Fruit fly (Drosophila melanogaster): ENCODE data around the gene wrm1.

The wrm1 gene

DNA sequence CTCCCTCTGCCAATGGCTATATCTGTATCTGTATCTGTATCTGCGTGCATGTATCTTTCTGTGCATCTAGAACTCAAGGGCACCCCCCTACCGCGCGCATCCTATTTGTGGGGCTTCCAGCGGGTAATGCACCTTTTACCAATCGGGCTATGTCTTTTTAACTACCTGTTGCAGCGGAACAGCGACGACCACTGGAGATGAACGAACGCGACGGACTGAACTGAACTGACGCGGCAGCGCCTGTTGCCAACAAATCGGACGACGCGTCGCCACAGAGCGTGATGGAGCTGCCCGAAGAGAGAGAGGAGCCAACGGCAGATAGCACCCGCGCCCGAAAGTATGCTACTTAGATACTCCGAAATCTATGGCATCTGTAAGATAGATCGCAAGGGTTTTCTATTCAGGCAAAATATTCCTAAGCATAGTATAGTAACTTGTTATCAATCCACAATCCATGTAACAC, 10.0 kb upstream of the wrm1 start, which contains the start of gene Cln7 (continued):
- TF ChIP-seq Meics (GFP tag; optimal IDR thresholded peaks at IDR 0.05) (peak; percentile 10), Atf6 (GFP tag; IDR thresholded peaks at IDR 0.05) (peak; percentile 56), CG6813 (GFP tag; optimal IDR thresholded peaks at IDR 0.05) (peak; percentile 14), CG11398 (GFP tag; optimal IDR thresholded peaks at IDR 0.05) (peak; percentile 26), CG12659 (GFP tag; optimal IDR thresholded peaks at IDR 0.05) (peak; percentile 31), CG13894 (tag; optimal IDR thresholded peaks at IDR 0.05) (peak; percentile 64), HLH3B (GFP tag; IDR thresholded peaks at IDR 0.05) (peak; percentile 49; the same call in 1 of the 2 replicates), CG7786 (GFP tag; optimal IDR thresholded peaks at IDR 0.05) (peak; percentile 8), Jarid2 (GFP tag; optimal IDR thresholded peaks at IDR 0.05) (peak; percentile 92), sug (tag; optimal IDR thresholded peaks at IDR 0.05) (peak; percentile 52), grn (GFP tag; optimal IDR thresholded peaks at IDR 0.05) (peak; percentile 80), ci (GFP tag; IDR thresholded peaks at IDR 0.05) (peak; percentile 81), MESR4 (GFP tag; optimal IDR thresholded peaks at IDR 0.05) (peak; percentile 72), sr (GFP tag; IDR thresholded peaks at IDR 0.05) (peak; percentile 44; the same call in 1 of the 3 replicates), Pdp1 (GFP tag; optimal IDR thresholded peaks at IDR 0.05) (peak in 1 of 2 experiments; percentile 10), CG13287 (GFP tag; IDR thresholded peaks at IDR 0.05; ENCODE audit: partially characterized antibody) (0 out of 2 replicates have a peak, but pooled peaks have one; percentile 42), CG6272 (GFP tag; IDR thresholded peaks at IDR 0.05) (0 out of 2 replicates have a peak, but pooled peaks have one; percentile 10), CG13624 (GFP tag; optimal IDR thresholded peaks at IDR 0.05) (peak; percentile 9), aop (GFP tag; IDR thresholded peaks at IDR 0.05) (0 out of 2 replicates have a peak, but pooled peaks have one; percentile 24), CG14014 (GFP tag; IDR thresholded peaks at IDR 0.05) (peak; percentile 44; the same call in 1 of the 2 replicates), unpg (GFP tag; optimal IDR thresholded peaks at IDR 0.05) (peak; percentile 40), sob (GFP tag; IDR thresholded peaks at IDR 0.05) (peak; percentile 35; the same call in 1 of the 2 replicates), YL-1 (GFP tag; optimal IDR thresholded peaks at IDR 0.05) (peak; percentile 28), MTF-1 (GFP tag; optimal IDR thresholded peaks at IDR 0.05; ENCODE audit: borderline replicate concordance) (peak; percentile 64), Adf1 (GFP tag; IDR thresholded peaks at IDR 0.05) (peak; percentile 85), emc (GFP tag; optimal IDR thresholded peaks at IDR 0.05) (no peak), CG15011 (GFP tag; optimal IDR thresholded peaks at IDR 0.05) (no peak), CG10979 (tag; optimal IDR thresholded peaks at IDR 0.05) (peak; percentile 53), rib (GFP tag; IDR thresholded peaks at IDR 0.05) (peak; percentile 43; the same call in 1 of the 2 replicates), CTCF (GFP tag; optimal IDR thresholded peaks at IDR 0.05) (peak; percentile 50), lov (optimal IDR thresholded peaks at IDR 0.05) (no peak), lov (GFP tag; IDR thresholded peaks at IDR 0.05) (peak; percentile 53; the same call in 1 of the 3 replicates), HmgZ (tag; optimal IDR thresholded peaks at IDR 0.05) (peak; percentile 43), caup (GFP tag; optimal IDR thresholded peaks at IDR 0.05; ENCODE audit: severe bottlenecking) (peak; percentile 48), CG42726 (GFP tag; IDR thresholded peaks at IDR 0.05; ENCODE audit: partially characterized antibody) (peak; percentile 38; the same call in 1 of the 2 replicates), CG16779 (GFP tag; IDR thresholded peaks at IDR 0.05) (0 out of 2 replicates have a peak, but pooled peaks have one; percentile 26), CG8924 (tag; optimal IDR thresholded peaks at IDR 0.05) (peak; percentile 63), z (GFP tag; IDR thresholded peaks at IDR 0.05) (0 out of 3 replicates have a peak, but pooled peaks have one; percentile 59), CG9727 (GFP tag; optimal IDR thresholded peaks at IDR 0.05) (peak; percentile 40), bsh (GFP tag; optimal IDR thresholded peaks at IDR 0.05) (peak; percentile 32 to 33), CrebB (tag; optimal IDR thresholded peaks at IDR 0.05) (peak; percentile 63), sens (GFP tag) (peak; percentile 90), CG11560 (tag; IDR thresholded peaks at IDR 0.05) (no peak), amos (GFP tag; IDR thresholded peaks at IDR 0.05; ENCODE audit: partially characterized antibody) (peak; percentile 44; the same call in 1 of the 2 replicates), vvl (GFP tag; IDR thresholded peaks at IDR 0.05) (peak; percentile 61; the same call in 1 of the 2 replicates), CG5953 (GFP tag; IDR thresholded peaks at IDR 0.05) (no peak), odd (GFP tag; optimal IDR thresholded peaks at IDR 0.05) (peak; percentile 49), CG7987 (GFP tag; optimal IDR thresholded peaks at IDR 0.05) (peak; percentile 53), CG17359 (tag; optimal IDR thresholded peaks at IDR 0.05) (peak; percentile 31)

Measured in whole organism, embryonic.